Worm (Caenorhabditis elegans) whole organism, early embryonic: Measurements from ENCODE around the gene isy-1.

Experiments
- ceh-36 ChIP-seq: sonication (generic microtip); optimal IDR thresholded peaks from 2 replicates; lab custom pipeline; 2016; ENCODE audit warnings: missing genetic modification characterization, inconsistent platforms, missing compliant biosample characterization
- flt-1 ChIP-seq: fragments of 200-800 bp; sonication (Bioruptor generic); IDR thresholded peaks from 2 replicates; pipeline ENCODE4 v1.3.6; 2022; ENCODE audit warnings: missing genetic modification characterization, missing compliant biosample characterization
- tbx-37 ChIP-seq: fragments of 200-800 bp; sonication (Bioruptor generic); conservative IDR thresholded peaks from 2 replicates; pipeline ENCODE4 v1.3.6; 2022; ENCODE audit warnings: missing genetic modification reagents, missing genetic modification characterization, missing compliant biosample characterization

- TF ChIP-seq flt-1: no peak
- TF ChIP-seq tbx-37: no peak
- TF ChIP-seq ceh-36 (tag; lab: Kevin White, UChicago): no peak
These were observed 41.0 kb upstream of the isy-1 start, which contains the start of gene C45B11.5 for ce11 chrV:11041499-11041898.
